Fruit fly (Drosophila melanogaster) whole organism, wandering third instar larva: Measurements from ENCODE around the gene Grl62b.

Experiments used
- CG32264 ChIP-seq: fragments of 200-800 bp; sonication (Bioruptor generic); optimal IDR thresholded peaks from 2 replicates; lab custom pipeline; 2016; ENCODE audit warnings: missing biosample characterization, missing genetic modification characterization
- GATAd ChIP-seq: sonication (Bioruptor generic); optimal IDR thresholded peaks from 2 replicates; lab custom pipeline; 2016; ENCODE audit warnings: missing biosample characterization, missing genetic modification characterization
- Hnf4 ChIP-seq: fragments of 200-800 bp; sonication (Bioruptor generic); optimal IDR thresholded peaks from 2 replicates; lab custom pipeline; 2016; ENCODE audit warnings: missing biosample characterization, mild to moderate bottlenecking, missing genetic modification characterization
- Hr78 ChIP-seq: fragments of >200 bp; optimal IDR thresholded peaks from 2 replicates; lab custom pipeline; 2017; ENCODE audit warnings: missing biosample characterization, missing genetic modification characterization
- Mio ChIP-seq: sonication (Bioruptor generic); optimal IDR thresholded peaks from 2 replicates; lab custom pipeline; 2016; ENCODE audit warnings: missing biosample characterization, missing genetic modification characterization
- N ChIP-seq: fragments of >200 bp; optimal IDR thresholded peaks from 2 replicates; lab custom pipeline; 2018; ENCODE audit warnings: missing biosample characterization, missing external identifiers, missing genetic modification characterization
- OdsH ChIP-seq: fragments of 200-800 bp; sonication (Bioruptor generic); optimal IDR thresholded peaks from 2 replicates; lab custom pipeline; 2016; ENCODE audit warnings: missing biosample characterization, mild to moderate bottlenecking, missing genetic modification characterization
- Rel ChIP-seq, 2 experiments: fragments of 200-800 bp; sonication (Bioruptor generic) in 1 of 2; optimal IDR thresholded peaks; 2 replicates in 1 of 2; 3 replicates in 1 of 2; lab custom pipeline; 2016 to 2019; ENCODE audit warnings: mild to moderate bottlenecking in 2 of 2, missing biosample characterization in 2 of 2, missing genetic modification characterization in 2 of 2, moderate library complexity in 1 of 2
- Sp1 ChIP-seq: fragments of 200-800 bp; sonication (Bioruptor generic); optimal IDR thresholded peaks from 3 replicates; lab custom pipeline; 2019; ENCODE audit warnings: missing biosample characterization, mild to moderate bottlenecking, missing genetic modification characterization, moderate library complexity
- Vsx2 ChIP-seq: fragments of 200-300, 225-300 bp; sonication (Bioruptor generic); optimal IDR thresholded peaks from 2 replicates; lab custom pipeline; 2018; ENCODE audit warnings: missing biosample characterization, missing genetic modification characterization; ENCODE audit not compliant: partially characterized antibody
- dmrt93B ChIP-seq: fragments of 200-800 bp; sonication (Bioruptor generic); optimal IDR thresholded peaks from 2 replicates; lab custom pipeline; 2018; ENCODE audit warnings: missing biosample characterization, mild to moderate bottlenecking, missing genetic modification characterization
- dsf ChIP-seq: sonication (Bioruptor generic); optimal IDR thresholded peaks from 2 replicates; lab custom pipeline; 2016; ENCODE audit warnings: missing biosample characterization, missing genetic modification characterization, borderline replicate concordance
- fru ChIP-seq: fragments of 200-800 bp; sonication (Bioruptor generic); optimal IDR thresholded peaks from 3 replicates; lab custom pipeline; 2016; ENCODE audit warnings: missing biosample characterization, mild to moderate bottlenecking, missing genetic modification characterization
- h ChIP-seq: fragments of 200-800 bp; sonication (Bioruptor generic); optimal IDR thresholded peaks from 3 replicates; lab custom pipeline; 2016; ENCODE audit warnings: missing biosample characterization, mild to moderate bottlenecking, missing genetic modification characterization
- psq ChIP-seq: fragments of 200-800 bp; sonication (Bioruptor generic); optimal IDR thresholded peaks from 3 replicates; lab custom pipeline; 2017; ENCODE audit warnings: missing biosample characterization, mild to moderate bottlenecking, missing genetic modification characterization, moderate library complexity
- rgr ChIP-seq: fragments of 200-800 bp; sonication (Bioruptor generic); optimal IDR thresholded peaks from 3 replicates; lab custom pipeline; 2016; ENCODE audit warnings: missing biosample characterization, mild to moderate bottlenecking, missing genetic modification characterization
- sv ChIP-seq: fragments of 200-800 bp; sonication (Bioruptor generic); optimal IDR thresholded peaks from 3 replicates; lab custom pipeline; 2016; ENCODE audit warnings: missing biosample characterization, missing genetic modification characterization
- usp ChIP-seq: fragments of >200 bp; optimal IDR thresholded peaks from 2 replicates; lab custom pipeline; 2017; ENCODE audit warnings: missing biosample characterization, missing genetic modification characterization
- woc ChIP-seq: sonication (Bioruptor generic); optimal IDR thresholded peaks from 2 replicates; lab custom pipeline; 2016; ENCODE audit warnings: missing biosample characterization, mild to moderate bottlenecking, missing genetic modification characterization

Gene Grl62b

DNA sequence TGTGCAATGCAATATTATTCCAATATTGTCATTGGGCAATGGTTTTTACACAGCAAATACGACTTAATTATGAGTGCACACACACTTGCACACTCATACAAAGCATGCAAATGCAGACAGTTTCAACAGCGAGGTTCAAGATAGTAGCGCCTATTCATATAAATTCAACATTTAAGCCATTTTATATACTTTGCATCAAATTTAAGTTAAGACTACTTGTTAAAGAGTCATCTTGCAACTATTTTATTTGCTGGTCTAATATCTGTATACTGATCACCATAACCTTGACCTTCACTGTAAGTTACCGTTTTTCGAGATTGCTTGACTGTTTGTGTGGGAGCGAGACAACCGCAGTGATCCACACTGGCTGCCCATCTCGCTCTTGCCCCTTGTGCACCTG lies 37.8 kb downstream of the Grl62b start:
- TF ChIP-seq Sp1 (GFP tag; lab: Kevin White, UChicago) (no peak), GATAd (GFP tag; lab: Kevin White, UChicago) (no peak), dsf (GFP tag; lab: Kevin White, UChicago) (no peak), CG32264 (GFP tag; lab: Kevin White, UChicago) (no peak), Mio (GFP tag; lab: Kevin White, UChicago) (no peak), rgr (no peak), OdsH (GFP tag; lab: Kevin White, UChicago) (no peak), Hnf4 (GFP tag; lab: Kevin White, UChicago) (no peak), h (GFP tag; lab: Kevin White, UChicago) (no peak), usp (GFP tag; lab: Kevin White, UChicago) (no peak), Rel (GFP tag; optimal IDR thresholded peaks at IDR 0.05; lab: Kevin White, UChicago) (no peak), Rel (tag; optimal IDR thresholded peaks at IDR 0.05; lab: Kevin White, UChicago) (no peak), N (no peak), psq (GFP tag; lab: Kevin White, UChicago) (no peak), Hr78 (GFP tag; lab: Kevin White, UChicago) (no peak)

dm6 chr3L:1976760-1977159 lies 46.4 kb downstream of the Grl62b start:
- TF ChIP-seq woc (GFP tag; lab: Kevin White, UChicago) (no peak), dmrt93B (GFP tag; lab: Kevin White, UChicago) (no peak), Vsx2 (GFP tag; lab: Kevin White, UChicago) (no peak), sv (no peak), N (no peak), fru (GFP tag; lab: Kevin White, UChicago) (no peak)
